Worm (Caenorhabditis elegans): Measurements from ENCODE around the gene stdh-3.
A peak's percentile ranks its signal among the peaks of the same experiment; 100 is the strongest.

Gene stdh-3

DNA sequence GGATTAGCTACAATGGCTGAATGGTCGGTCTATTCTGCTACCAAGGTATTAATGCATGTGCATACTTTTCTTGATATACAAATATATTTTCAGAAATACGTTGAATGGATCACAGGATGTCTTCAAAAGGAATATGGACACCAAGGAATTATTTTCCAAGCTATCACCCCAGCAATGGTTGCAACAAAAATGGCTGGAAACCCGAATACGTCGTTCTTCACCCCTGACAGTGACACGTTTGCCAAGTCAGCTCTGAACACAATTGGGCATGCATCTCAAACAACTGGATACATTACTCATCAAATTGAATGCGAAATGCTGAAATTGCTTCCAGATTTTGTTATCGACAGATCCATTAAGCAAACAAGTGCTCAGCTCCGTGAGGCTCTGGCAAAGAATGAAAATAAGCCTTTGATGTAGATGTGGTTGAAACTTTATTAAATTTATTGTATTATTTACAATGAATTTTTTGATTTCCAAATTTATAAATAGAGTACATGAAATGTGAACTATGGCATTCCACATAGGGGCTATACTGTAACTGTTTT, 3.2 kb downstream of the stdh-3 start (continued):
- TF ChIP-seq hmg-20 (GFP tag; IDR thresholded peaks at IDR 0.05) (peak; percentile 62; the same call in 1 of the 2 replicates), aptf-3 (GFP tag; IDR thresholded peaks at IDR 0.05) (peak; percentile 88; the same call in 1 of the 2 replicates), egl-44 (GFP tag; IDR thresholded peaks at IDR 0.05) (peak; percentile 77), snpc-4 (GFP tag; optimal IDR thresholded peaks at IDR 0.05) (no peak), snpc-4 (tag; optimal IDR thresholded peaks at IDR 0.05) (peak in 1 of 4 experiments; percentile 34), let-526 (GFP tag; IDR thresholded peaks at IDR 0.05) (peak; percentile 84), egl-18 (GFP tag; IDR thresholded peaks at IDR 0.05) (no peak), ztf-18 (tag; optimal IDR thresholded peaks at IDR 0.05) (no peak), ceh-91 (GFP tag; IDR thresholded peaks at IDR 0.05) (no peak), pha-4 (tag; optimal IDR thresholded peaks at IDR 0.05) (peak; percentile 55), F57C9.4 (tag; optimal IDR thresholded peaks at IDR 0.05) (peak; percentile 78), zfh-2 (GFP tag; conservative IDR thresholded peaks at IDR 0.05) (no peak), chd-7 (tag; optimal IDR thresholded peaks at IDR 0.05) (peak; percentile 92), hsf-1 (GFP tag; IDR thresholded peaks at IDR 0.05) (peak; percentile 65; the same call in 1 of the 2 replicates), F22D6.2 (tag; optimal IDR thresholded peaks at IDR 0.05) (peak; percentile 56), F57A8.1 (GFP tag; optimal IDR thresholded peaks at IDR 0.05) (no peak), T26A5.8 (tag; optimal IDR thresholded peaks at IDR 0.05) (no peak), him-1 (tag; optimal IDR thresholded peaks at IDR 0.05) (no peak), lin-26 (GFP tag; IDR thresholded peaks at IDR 0.05) (peak; percentile 91), dpl-1 (GFP tag; optimal IDR thresholded peaks at IDR 0.05) (no peak), dox-1 (GFP tag; IDR thresholded peaks at IDR 0.05) (peak; percentile 79), ceh-100 (GFP tag; IDR thresholded peaks at IDR 0.05) (peak; percentile 54; the same call in 1 of the 2 replicates), rpc-1 (optimal IDR thresholded peaks at IDR 0.05) (no peak), rpc-1 (tag; optimal IDR thresholded peaks at IDR 0.05) (no peak), tlf-1 (GFP tag; optimal IDR thresholded peaks at IDR 0.05) (peak; percentile 91), ztf-25 (GFP tag; IDR thresholded peaks at IDR 0.05) (0 out of 2 replicates have a peak, but pooled peaks have one; percentile 6), C06A6.2 (GFP tag; conservative IDR thresholded peaks at IDR 0.05) (peak; percentile 74), ztf-3 (GFP tag; optimal IDR thresholded peaks at IDR 0.05) (peak; percentile 47), C17E4.6 (GFP tag; IDR thresholded peaks at IDR 0.05) (0 out of 2 replicates have a peak, but pooled peaks have one; percentile 34), Y67H2A.10 (GFP tag; conservative IDR thresholded peaks at IDR 0.05) (peak; percentile 54; the same call in 1 of the 2 replicates), tbp1 (GFP tag; optimal IDR thresholded peaks at IDR 0.05) (peak; percentile 71), zim-3 (tag; optimal IDR thresholded peaks at IDR 0.05) (peak; percentile 16), ceh-27 (GFP tag; optimal IDR thresholded peaks at IDR 0.05) (peak; percentile 41), akir-1 (GFP tag; optimal IDR thresholded peaks at IDR 0.05) (no peak), mes-4 (tag; optimal IDR thresholded peaks at IDR 0.05) (no peak), F55B11.4 (tag; optimal IDR thresholded peaks at IDR 0.05; ENCODE audit: borderline replicate concordance, insufficient read depth) (no peak), nfyb-1 (GFP tag; IDR thresholded peaks at IDR 0.05) (peak; percentile 95), ama-1 (optimal IDR thresholded peaks at IDR 0.05) (peak; percentile 91), ama-1 (GFP tag; optimal IDR thresholded peaks at IDR 0.05) (no peak), lag-1 (GFP tag; IDR thresholded peaks at IDR 0.05) (0 out of 2 replicates have a peak, but pooled peaks have one; percentile 69), F10E7.11 (tag; optimal IDR thresholded peaks at IDR 0.05) (peak; percentile 65), unc-62 (GFP tag; optimal IDR thresholded peaks at IDR 0.05) (no peak), Y95B8A.8 (GFP tag; IDR thresholded peaks at IDR 0.05) (peak; percentile 88), Y53F4B.3 (GFP tag; IDR thresholded peaks at IDR 0.05) (no peak; the same call in 1 of the 2 replicates), ekl-4 (GFP tag; IDR thresholded peaks at IDR 0.05) (peak; percentile 68), ceh-40 (GFP tag; IDR thresholded peaks at IDR 0.05) (0 out of 2 replicates have a peak, but pooled peaks have one; percentile 61), sptf-2 (GFP tag; optimal IDR thresholded peaks at IDR 0.05) (no peak), hmg-1.2 (GFP tag; IDR thresholded peaks at IDR 0.05) (peak; percentile 56), T07F8.4 (tag; optimal IDR thresholded peaks at IDR 0.05) (no peak), F39B2.1 (GFP tag; IDR thresholded peaks at IDR 0.05) (no peak)
